Worm (Caenorhabditis elegans) whole organism, L4 larva: ENCODE measurements around the gene K05F1.13.

Experiments used
- aha-1 ChIP-seq: fragments of 150-350 bp; peaks from one replicate; lab custom pipeline; 2014; ENCODE audit warnings: missing biosample characterization, missing genetic modification characterization
- aly-2 ChIP-seq: sonication (generic microtip); optimal IDR thresholded peaks from 2 replicates; lab custom pipeline; 2018; ENCODE audit warnings: missing biosample characterization, missing genetic modification characterization
- ceh-82 ChIP-seq: sonication (generic microtip); optimal IDR thresholded peaks from 2 replicates; lab custom pipeline; 2017; ENCODE audit warnings: missing biosample characterization, missing genetic modification characterization
- daf-12 ChIP-seq: fragments of 150-350 bp; optimal IDR thresholded peaks from 2 replicates; lab custom pipeline; 2014; ENCODE audit warnings: missing biosample characterization, missing genetic modification reagents, missing genetic modification characterization
- dmd-9 ChIP-seq: fragments of 200-800 bp; sonication (Bioruptor generic); IDR thresholded peaks from 2 replicates; pipeline ENCODE4 v1.3.6; 2022; ENCODE audit warnings: missing genetic modification reagents, missing genetic modification characterization, missing compliant biosample characterization
- egl-27 ChIP-seq: sonication (generic microtip); optimal IDR thresholded peaks from 3 replicates; lab custom pipeline; 2017; ENCODE audit warnings: missing biosample characterization, missing genetic modification reagents, missing genetic modification characterization
- jun-1 ChIP-seq: fragments of 150-350 bp; optimal IDR thresholded peaks from 2 replicates; lab custom pipeline; 2014; ENCODE audit warnings: missing biosample characterization, missing genetic modification reagents, missing genetic modification characterization
- lsy-2 ChIP-seq, 2 experiments: fragments of 150-350 bp in 1 of 2; sonication (generic microtip) in 1 of 2; optimal IDR thresholded peaks; 2 replicates each; lab custom pipeline; 2014 to 2017; ENCODE audit warnings: missing biosample characterization in 2 of 2, missing genetic modification characterization in 2 of 2
- mdt-29 ChIP-seq: fragments of 200-800 bp; sonication (Bioruptor generic); IDR thresholded peaks from 2 replicates; pipeline ENCODE4 v1.3.6; 2022; ENCODE audit warnings: missing genetic modification reagents, missing genetic modification characterization, missing compliant biosample characterization
- mep-1 ChIP-seq: fragments of 150-350 bp; sonication (generic microtip); optimal IDR thresholded peaks from 3 replicates; lab custom pipeline; 2014; ENCODE audit warnings: missing biosample characterization, missing genetic modification characterization
- nhr-237 ChIP-seq: sonication (generic microtip); optimal IDR thresholded peaks from 2 replicates; lab custom pipeline; 2017; ENCODE audit warnings: missing biosample characterization, missing genetic modification characterization
- skn-1 ChIP-seq: fragments of 150-350 bp; optimal IDR thresholded peaks from 2 replicates; lab custom pipeline; 2014; ENCODE audit warnings: missing biosample characterization, missing genetic modification characterization
- snpc-4 ChIP-seq: fragments of 150-350 bp; optimal IDR thresholded peaks from 2 replicates; lab custom pipeline; 2014; ENCODE audit warnings: missing biosample characterization, missing genetic modification characterization

- TF ChIP-seq aha-1 (tag; lab: Kevin White, UChicago) (no peak), lsy-2 (tag; optimal IDR thresholded peaks at IDR 0.05; lab: Kevin White, UChicago) (no peak), nhr-237 (tag; lab: Kevin White, UChicago) (no peak), jun-1 (tag; lab: Kevin White, UChicago) (no peak), skn-1 (tag; lab: Kevin White, UChicago) (no peak), daf-12 (tag; lab: Kevin White, UChicago) (no peak), dmd-9 (GFP tag; lab: Robert Waterston, UW) (no peak), mdt-29 (GFP tag; lab: Robert Waterston, UW) (no peak), ceh-82 (no peak), egl-27 (no peak), snpc-4 (tag; lab: Kevin White, UChicago) (no peak), mep-1 (tag; lab: Kevin White, UChicago) (no peak), aly-2 (tag; lab: Kevin White, UChicago) (no peak)
Observed at ce11 chrII:5768274-5768820, 20.6 kb upstream of the K05F1.13 start.
